Fruit fly (Drosophila melanogaster) Kc167 (cell line): ENCODE data around the gene Parp1.

Experiments used
- h ChIP-seq: fragments of >200 bp; optimal IDR thresholded peaks from 3 replicates; lab custom pipeline; 2018; ENCODE audit warnings: missing external identifiers
- psq ChIP-seq: fragments of >200 bp; optimal IDR thresholded peaks from 2 replicates; lab custom pipeline; 2017; ENCODE audit warnings: missing external identifiers

DNA sequence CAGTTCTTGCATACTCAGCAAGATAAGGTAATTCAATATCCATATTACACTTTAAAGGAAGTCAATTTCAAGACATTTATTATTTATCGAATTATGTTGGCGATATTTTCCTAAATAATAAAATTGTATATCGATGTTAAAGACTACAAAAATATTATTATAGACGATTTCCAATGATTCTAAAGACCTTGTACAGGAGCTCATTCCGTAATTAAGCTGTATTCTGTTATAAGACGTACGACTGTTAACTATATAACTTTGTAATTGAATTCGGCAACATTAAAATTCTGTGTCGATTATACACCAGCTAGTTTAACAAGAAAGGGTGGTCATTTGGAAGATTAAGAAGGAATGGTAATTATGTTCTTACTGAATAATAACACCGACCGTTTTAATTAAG is at the start of gene Parp1:
- TF ChIP-seq psq (lab: Kevin White, UChicago) (no peak), h (no peak)
